Worm (Caenorhabditis elegans): Measurements from ENCODE around the gene frpr-3.

The frpr-3 gene

DNA sequence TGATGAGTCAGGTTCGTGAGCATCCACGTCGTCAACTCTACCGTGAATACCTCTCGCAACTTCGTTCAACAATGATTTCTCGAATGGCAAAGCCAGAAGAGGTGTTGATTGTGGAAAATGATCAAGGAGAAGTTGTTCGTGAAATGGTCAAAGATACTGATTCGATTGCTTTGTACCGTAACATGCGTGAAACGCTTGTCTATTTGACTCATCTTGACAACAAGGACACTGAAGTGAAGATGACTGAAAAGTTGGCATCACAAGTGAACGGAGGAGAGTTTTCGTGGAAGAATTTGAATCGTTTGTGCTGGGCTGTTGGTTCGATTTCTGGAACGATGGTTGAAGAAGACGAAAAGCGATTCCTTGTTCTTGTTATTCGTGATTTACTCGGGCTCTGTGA, 35.6 kb downstream of the frpr-3 start:
- no peak for TF ChIP-seq T22C8.4 (GFP tag; IDR thresholded peaks at IDR 0.05)
- TF ChIP-seq ztf-23 (GFP tag; IDR thresholded peaks at IDR 0.05), result no peak
- no peak for TF ChIP-seq flt-1 (GFP tag; IDR thresholded peaks at IDR 0.05)
- TF ChIP-seq klf-2 (GFP tag; conservative IDR thresholded peaks at IDR 0.05), result no peak
- TF ChIP-seq tab-1 (GFP tag; IDR thresholded peaks at IDR 0.05), result no peak
- no peak for TF ChIP-seq med-1 (GFP tag; optimal IDR thresholded peaks at IDR 0.05; ENCODE audit: insufficient read depth)
- TF ChIP-seq ref-1 (GFP tag; conservative IDR thresholded peaks at IDR 0.05), result no peak
- TF ChIP-seq ztf-29 (GFP tag; IDR thresholded peaks at IDR 0.05), result no peak
- no peak for TF ChIP-seq cog-1 (tag; optimal IDR thresholded peaks at IDR 0.05)

- TF ChIP-seq ref-1 (GFP tag; conservative IDR thresholded peaks at IDR 0.05), result no peak
- no peak for TF ChIP-seq klf-2 (GFP tag; conservative IDR thresholded peaks at IDR 0.05)
- no peak for TF ChIP-seq cog-1 (tag; optimal IDR thresholded peaks at IDR 0.05)
- TF ChIP-seq ztf-29 (GFP tag; IDR thresholded peaks at IDR 0.05), result no peak
- TF ChIP-seq ztf-23 (GFP tag; IDR thresholded peaks at IDR 0.05), result no peak
Observed at ce11 chrV:7808444-7808843, 37.4 kb downstream of the frpr-3 start.

- TF ChIP-seq flt-1 (GFP tag; IDR thresholded peaks at IDR 0.05) (no peak), klf-2 (GFP tag; conservative IDR thresholded peaks at IDR 0.05) (no peak)
Observed at ce11 chrV:7809320-7810256, 38.5 kb downstream of the frpr-3 start, which contains the start of gene ZK742.3. Gene ZK742.3, minus strand, starts transcription at chrV:7809912.

- no peak for TF ChIP-seq T22C8.4 (GFP tag; IDR thresholded peaks at IDR 0.05)
- no peak for TF ChIP-seq tab-1 (GFP tag; IDR thresholded peaks at IDR 0.05)
- TF ChIP-seq ztf-23 (GFP tag; IDR thresholded peaks at IDR 0.05), result no peak
- no peak for TF ChIP-seq klf-2 (GFP tag; conservative IDR thresholded peaks at IDR 0.05)
- no peak for TF ChIP-seq ztf-29 (GFP tag; IDR thresholded peaks at IDR 0.05)
- no peak for TF ChIP-seq cog-1 (tag; optimal IDR thresholded peaks at IDR 0.05)
- TF ChIP-seq med-1 (GFP tag; optimal IDR thresholded peaks at IDR 0.05; ENCODE audit: insufficient read depth), result no peak
Observed at ce11 chrV:7810591-7810990, 39.5 kb downstream of the frpr-3 start.

ce11 chrV:7811758-7812157, 40.7 kb downstream of the frpr-3 start, which contains the start of gene ZK742.4:
Gene ZK742.4, minus strand, starts transcription at chrV:7811792.
- TF ChIP-seq klf-2 (GFP tag; conservative IDR thresholded peaks at IDR 0.05) (no peak), ref-1 (GFP tag; conservative IDR thresholded peaks at IDR 0.05) (no peak), ztf-29 (GFP tag; IDR thresholded peaks at IDR 0.05) (no peak), tab-1 (GFP tag; IDR thresholded peaks at IDR 0.05) (no peak), T22C8.4 (GFP tag; IDR thresholded peaks at IDR 0.05) (no peak), med-1 (GFP tag; optimal IDR thresholded peaks at IDR 0.05; ENCODE audit: insufficient read depth) (no peak), ztf-23 (GFP tag; IDR thresholded peaks at IDR 0.05) (no peak), flt-1 (GFP tag; IDR thresholded peaks at IDR 0.05) (no peak), cog-1 (tag; optimal IDR thresholded peaks at IDR 0.05) (no peak)

DNA sequence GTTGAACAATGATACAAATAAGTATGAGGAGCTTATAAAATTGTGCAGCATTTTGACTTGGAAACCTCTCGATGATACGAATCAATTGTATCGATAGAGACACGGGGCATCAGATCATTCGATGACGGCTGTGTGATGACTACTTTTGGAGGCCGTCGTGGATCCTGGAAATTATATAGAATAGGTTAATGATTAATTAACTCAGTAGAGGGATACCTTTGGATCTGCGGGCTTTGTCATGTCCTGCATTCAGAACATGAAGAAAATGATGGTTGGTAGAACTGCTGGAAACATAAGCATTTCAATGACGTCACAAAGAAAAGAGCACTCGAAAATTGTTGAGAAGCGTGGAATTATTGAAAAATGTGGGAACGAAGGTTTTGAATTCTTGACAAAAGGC, 43.5 kb downstream of the frpr-3 start, which contains the start of gene ZK742.6:
Gene ZK742.6, minus strand, starts transcription at position 342 of the 400 bp plus-strand sequence.
- TF ChIP-seq ztf-29 (GFP tag; IDR thresholded peaks at IDR 0.05), result no peak
- no peak for TF ChIP-seq med-1 (GFP tag; optimal IDR thresholded peaks at IDR 0.05; ENCODE audit: insufficient read depth)
- TF ChIP-seq cog-1 (tag; optimal IDR thresholded peaks at IDR 0.05), result no peak
- TF ChIP-seq T22C8.4 (GFP tag; IDR thresholded peaks at IDR 0.05), result no peak
- no peak for TF ChIP-seq klf-2 (GFP tag; conservative IDR thresholded peaks at IDR 0.05)
- no peak for TF ChIP-seq flt-1 (GFP tag; IDR thresholded peaks at IDR 0.05)
- TF ChIP-seq ztf-23 (GFP tag; IDR thresholded peaks at IDR 0.05), result no peak
- TF ChIP-seq tab-1 (GFP tag; IDR thresholded peaks at IDR 0.05), result no peak
- no peak for TF ChIP-seq ref-1 (GFP tag; conservative IDR thresholded peaks at IDR 0.05)

DNA sequence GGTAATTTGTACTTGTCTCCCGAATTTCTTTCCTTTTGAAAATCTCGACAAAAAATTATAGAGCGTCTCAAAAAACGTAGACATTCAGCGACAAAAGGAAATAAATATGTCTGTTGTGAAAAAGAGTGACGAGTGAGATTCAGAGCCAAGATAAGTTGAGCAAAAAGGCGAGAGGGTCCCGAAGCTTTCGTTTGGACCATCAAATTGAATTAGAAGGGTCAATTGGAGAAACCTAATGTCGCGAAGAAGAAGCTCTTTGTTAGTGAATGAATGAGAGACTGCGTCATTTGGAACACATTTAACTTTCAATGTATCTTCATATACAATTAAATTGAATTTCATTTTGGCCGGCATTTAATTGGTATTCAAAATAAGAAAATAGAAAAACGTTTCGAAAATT, 45.4 kb downstream of the frpr-3 start:
- no peak for TF ChIP-seq ztf-23 (GFP tag; IDR thresholded peaks at IDR 0.05)
- TF ChIP-seq ref-1 (GFP tag; conservative IDR thresholded peaks at IDR 0.05), result no peak
- no peak for TF ChIP-seq ztf-29 (GFP tag; IDR thresholded peaks at IDR 0.05)
- no peak for TF ChIP-seq klf-2 (GFP tag; conservative IDR thresholded peaks at IDR 0.05)
- no peak for TF ChIP-seq flt-1 (GFP tag; IDR thresholded peaks at IDR 0.05)
- no peak for TF ChIP-seq T22C8.4 (GFP tag; IDR thresholded peaks at IDR 0.05)
- no peak for TF ChIP-seq cog-1 (tag; optimal IDR thresholded peaks at IDR 0.05)
- no peak for TF ChIP-seq med-1 (GFP tag; optimal IDR thresholded peaks at IDR 0.05; ENCODE audit: insufficient read depth)
- TF ChIP-seq tab-1 (GFP tag; IDR thresholded peaks at IDR 0.05), result no peak

DNA sequence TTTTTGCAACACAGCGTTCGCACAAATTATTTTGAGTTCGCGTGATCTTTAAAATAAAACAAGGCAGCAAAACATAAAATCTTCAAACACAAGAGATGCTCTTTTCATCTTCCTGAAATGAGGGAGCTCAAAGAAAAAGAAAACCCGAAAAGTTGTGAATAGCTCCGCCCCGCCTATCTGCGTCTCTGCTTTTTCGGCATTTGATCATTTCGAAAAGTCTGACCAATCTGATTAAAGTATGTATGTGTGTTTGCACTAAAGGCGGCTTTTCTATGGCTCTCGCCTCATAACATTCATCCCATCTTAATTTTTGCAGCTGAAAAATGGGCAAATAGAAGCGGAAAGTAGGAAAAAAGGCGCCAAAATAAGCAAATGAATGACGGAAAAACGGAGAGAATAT, 48.5 kb downstream of the frpr-3 start:
- TF ChIP-seq med-1 (GFP tag; optimal IDR thresholded peaks at IDR 0.05; ENCODE audit: insufficient read depth) (no peak), cog-1 (tag; optimal IDR thresholded peaks at IDR 0.05) (no peak), tab-1 (GFP tag; IDR thresholded peaks at IDR 0.05) (no peak), flt-1 (GFP tag; IDR thresholded peaks at IDR 0.05) (no peak), T22C8.4 (GFP tag; IDR thresholded peaks at IDR 0.05) (no peak), ztf-23 (GFP tag; IDR thresholded peaks at IDR 0.05) (no peak), klf-2 (GFP tag; conservative IDR thresholded peaks at IDR 0.05) (no peak), ztf-29 (GFP tag; IDR thresholded peaks at IDR 0.05) (no peak), ref-1 (GFP tag; conservative IDR thresholded peaks at IDR 0.05) (no peak)

ce11 chrV:7820270-7820669, 49.2 kb downstream of the frpr-3 start, which contains the start of gene lbp-4:
Gene lbp-4, plus strand, starts transcription at chrV:7820578.
- TF ChIP-seq klf-2 (GFP tag; conservative IDR thresholded peaks at IDR 0.05) (no peak), cog-1 (tag; optimal IDR thresholded peaks at IDR 0.05) (no peak), T22C8.4 (GFP tag; IDR thresholded peaks at IDR 0.05) (no peak), ztf-29 (GFP tag; IDR thresholded peaks at IDR 0.05) (no peak), tab-1 (GFP tag; IDR thresholded peaks at IDR 0.05) (no peak), med-1 (GFP tag; optimal IDR thresholded peaks at IDR 0.05; ENCODE audit: insufficient read depth) (no peak), ztf-23 (GFP tag; IDR thresholded peaks at IDR 0.05) (no peak), ref-1 (GFP tag; conservative IDR thresholded peaks at IDR 0.05) (no peak), flt-1 (GFP tag; IDR thresholded peaks at IDR 0.05) (no peak)
